Worm (Caenorhabditis elegans) whole organism, young adult: Measurements from ENCODE around the gene srh-174.

Experiments
- F22D6.2 ChIP-seq: sonication (generic microtip); optimal IDR thresholded peaks from 2 replicates; lab custom pipeline; 2016; ENCODE audit warnings: mild to moderate bottlenecking, missing genetic modification characterization, missing compliant biosample characterization
- K11D2.4 ChIP-seq: fragments of 200-800 bp; sonication (Bioruptor generic); IDR thresholded peaks from 2 replicates; pipeline ENCODE4 v1.3.6; 2022; ENCODE audit warnings: missing genetic modification reagents, missing genetic modification characterization, missing compliant biosample characterization
- K12H6.12 ChIP-seq: fragments of 200-800 bp; sonication (Bioruptor generic); optimal IDR thresholded peaks from 2 replicates; lab custom pipeline; 2018; ENCODE audit warnings: mild to moderate bottlenecking, missing genetic modification characterization, missing compliant biosample characterization
- T07F8.4 ChIP-seq: sonication (generic microtip); optimal IDR thresholded peaks from 2 replicates; lab custom pipeline; 2016; ENCODE audit warnings: mild to moderate bottlenecking, missing genetic modification characterization, moderate library complexity, missing compliant biosample characterization
- T26A5.8 ChIP-seq: sonication (generic microtip); optimal IDR thresholded peaks from 2 replicates; lab custom pipeline; 2016; ENCODE audit warnings: missing genetic modification characterization, missing compliant biosample characterization
- Y53G8AR.9 ChIP-seq: fragments of 200-800 bp; sonication (Bioruptor generic); conservative IDR thresholded peaks from 2 replicates; pipeline ENCODE4 v1.3.6; 2022; ENCODE audit warnings: missing genetic modification reagents, missing genetic modification characterization, missing compliant biosample characterization
- Y79H2A.3 ChIP-seq: fragments of 200-800 bp; sonication (Bioruptor generic); conservative IDR thresholded peaks from 2 replicates; pipeline ENCODE4 v1.3.6; 2022; ENCODE audit warnings: missing genetic modification reagents, missing genetic modification characterization, missing compliant biosample characterization
- Y95B8A.8 ChIP-seq: fragments of 200-800 bp; sonication (Bioruptor generic); IDR thresholded peaks from 2 replicates; pipeline ENCODE4 v1.3.6; 2022; ENCODE audit warnings: missing genetic modification reagents, missing genetic modification characterization, missing compliant biosample characterization
- aptf-3 ChIP-seq: fragments of 200-800 bp; sonication (Bioruptor generic); IDR thresholded peaks from 2 replicates; pipeline ENCODE4 v1.3.6; 2022; ENCODE audit warnings: missing genetic modification characterization, missing compliant biosample characterization
- atf-7 ChIP-seq: sonication (generic microtip); optimal IDR thresholded peaks from 2 replicates; lab custom pipeline; 2017; ENCODE audit warnings: mild to moderate bottlenecking, missing genetic modification characterization, missing compliant biosample characterization
- athp-1 ChIP-seq: sonication (generic microtip); optimal IDR thresholded peaks from 2 replicates; lab custom pipeline; 2017; ENCODE audit warnings: mild to moderate bottlenecking, missing genetic modification characterization, missing compliant biosample characterization
- attf-3 ChIP-seq: fragments of 200-800 bp; sonication (Bioruptor generic); conservative IDR thresholded peaks from 2 replicates; pipeline ENCODE4 v1.3.6; 2022; ENCODE audit warnings: missing genetic modification reagents, missing genetic modification characterization, missing compliant biosample characterization
- bed-2 ChIP-seq: fragments of 200-800 bp; sonication (Bioruptor generic); IDR thresholded peaks from 2 replicates; pipeline ENCODE4 v1.3.6; 2022; ENCODE audit warnings: missing genetic modification reagents, missing genetic modification characterization, missing compliant biosample characterization
- cebp-2 ChIP-seq: fragments of 200-800 bp; sonication (Bioruptor generic); IDR thresholded peaks from 2 replicates; pipeline ENCODE4 v1.3.6; 2022; ENCODE audit warnings: missing genetic modification characterization, missing compliant biosample characterization
- ceh-100 ChIP-seq: fragments of 200-800 bp; sonication (Bioruptor generic); IDR thresholded peaks from 2 replicates; pipeline ENCODE4 v1.3.6; 2022; ENCODE audit warnings: missing genetic modification reagents, missing genetic modification characterization, missing compliant biosample characterization
- ceh-58 ChIP-seq: fragments of 200-800 bp; sonication (Bioruptor generic); IDR thresholded peaks from 2 replicates; pipeline ENCODE4 v1.3.6; 2022; ENCODE audit warnings: missing genetic modification characterization, missing compliant biosample characterization
- chd-7 ChIP-seq: sonication (generic microtip); optimal IDR thresholded peaks from 2 replicates; lab custom pipeline; 2016; ENCODE audit warnings: mild to moderate bottlenecking, missing genetic modification characterization, moderate library complexity, missing compliant biosample characterization
- die-1 ChIP-seq: sonication (generic microtip); optimal IDR thresholded peaks from 2 replicates; lab custom pipeline; 2016; ENCODE audit warnings: missing genotype, mild to moderate bottlenecking, missing genetic modification characterization, missing compliant biosample characterization
- dox-1 ChIP-seq: fragments of 200-800 bp; sonication (Bioruptor generic); IDR thresholded peaks from 2 replicates; pipeline ENCODE4 v1.3.6; 2022; ENCODE audit warnings: missing genetic modification reagents, missing genetic modification characterization, missing compliant biosample characterization
- dpff-1 ChIP-seq: sonication (generic microtip); optimal IDR thresholded peaks from 2 replicates; lab custom pipeline; 2017; ENCODE audit warnings: mild to moderate bottlenecking, missing genetic modification characterization, missing compliant biosample characterization
- dpl-1 ChIP-seq: fragments of 150-350 bp; optimal IDR thresholded peaks from 2 replicates; lab custom pipeline; 2014; ENCODE audit warnings: missing biosample characterization, missing genetic modification reagents, missing genetic modification characterization
- egl-44 ChIP-seq: fragments of 200-800 bp; sonication (Bioruptor generic); IDR thresholded peaks from 2 replicates; pipeline ENCODE4 v1.3.6; 2022; ENCODE audit warnings: missing genetic modification reagents, missing genetic modification characterization, missing compliant biosample characterization
- fkh-3 ChIP-seq: sonication (generic microtip); optimal IDR thresholded peaks from 2 replicates; lab custom pipeline; 2016; ENCODE audit warnings: mild to moderate bottlenecking, missing genetic modification characterization, missing compliant biosample characterization
- gei-17 ChIP-seq: fragments of 200-800 bp; sonication (Bioruptor generic); optimal IDR thresholded peaks from 2 replicates; lab custom pipeline; 2018; ENCODE audit warnings: mild to moderate bottlenecking, missing genetic modification characterization, missing compliant biosample characterization
- hlh-26 ChIP-seq: fragments of 200-800 bp; sonication (Bioruptor generic); conservative IDR thresholded peaks from 2 replicates; pipeline ENCODE4 v1.3.6; 2022; ENCODE audit warnings: missing genetic modification reagents, missing genetic modification characterization, missing compliant biosample characterization
- hmg-20 ChIP-seq: fragments of 200-800 bp; sonication (Bioruptor generic); IDR thresholded peaks from 2 replicates; pipeline ENCODE4 v1.3.6; 2022; ENCODE audit warnings: missing genetic modification reagents, missing genetic modification characterization, missing compliant biosample characterization
- hsf-1 ChIP-seq: fragments of 200-800 bp; sonication (Bioruptor generic); IDR thresholded peaks from 2 replicates; pipeline ENCODE4 v1.3.6; 2022; ENCODE audit warnings: missing genetic modification reagents, missing genetic modification characterization, missing compliant biosample characterization
- lag-1 ChIP-seq: fragments of 200-800 bp; sonication (Bioruptor generic); IDR thresholded peaks from 2 replicates; pipeline ENCODE4 v1.3.6; 2022; ENCODE audit warnings: missing genetic modification reagents, missing genetic modification characterization, missing compliant biosample characterization
- let-526 ChIP-seq: fragments of 200-800 bp; sonication (Bioruptor generic); IDR thresholded peaks from 2 replicates; pipeline ENCODE4 v1.3.6; 2022; ENCODE audit warnings: missing genetic modification reagents, missing genetic modification characterization, missing compliant biosample characterization
- let-607 ChIP-seq, 2 experiments: fragments of 200-800 bp in 1 of 2; sonication (Bioruptor generic) in 1 of 2; sonication (generic microtip) in 1 of 2; optimal IDR thresholded peaks; 2 replicates each; lab custom pipeline; 2016 to 2018; ENCODE audit warnings: mild to moderate bottlenecking in 2 of 2, missing compliant biosample characterization in 2 of 2, missing genetic modification characterization in 2 of 2, moderate library complexity in 2 of 2, missing genotype in 1 of 2
- lsl-1 ChIP-seq: fragments of 200-800 bp; sonication (Bioruptor generic); optimal IDR thresholded peaks from 2 replicates; lab custom pipeline; 2018; ENCODE audit warnings: mild to moderate bottlenecking, missing genetic modification characterization, moderate library complexity, missing compliant biosample characterization
- madf-3 ChIP-seq: fragments of 200-800 bp; sonication (Bioruptor generic); IDR thresholded peaks from 2 replicates; pipeline ENCODE4 v1.3.6; 2022; ENCODE audit warnings: missing genetic modification reagents, missing genetic modification characterization, missing compliant biosample characterization
- madf-8 ChIP-seq: fragments of 200-800 bp; sonication (Bioruptor generic); conservative IDR thresholded peaks from 2 replicates; pipeline ENCODE4 v1.3.6; 2022; ENCODE audit warnings: missing genetic modification reagents, missing genetic modification characterization, missing compliant biosample characterization
- nfyb-1 ChIP-seq: fragments of 200-800 bp; sonication (Bioruptor generic); IDR thresholded peaks from 2 replicates; pipeline ENCODE4 v1.3.6; 2022; ENCODE audit warnings: missing genetic modification reagents, missing genetic modification characterization, missing compliant biosample characterization
- sea-2 ChIP-seq: fragments of 200-800 bp; sonication (Bioruptor generic); IDR thresholded peaks from 2 replicates; pipeline ENCODE4 v1.3.6; 2022; ENCODE audit warnings: missing genetic modification characterization, missing compliant biosample characterization
- somi-1 ChIP-seq: fragments of 200-800 bp; sonication (Bioruptor generic); optimal IDR thresholded peaks from 2 replicates; lab custom pipeline; 2018; ENCODE audit warnings: mild to moderate bottlenecking, missing genetic modification characterization, missing compliant biosample characterization
- sptf-2 ChIP-seq: fragments of 200-800 bp; sonication (Bioruptor generic); optimal IDR thresholded peaks from 2 replicates; lab custom pipeline; 2018; ENCODE audit warnings: mild to moderate bottlenecking, missing genetic modification characterization, missing compliant biosample characterization
- tlf-1 ChIP-seq: fragments of 200-800 bp; sonication (Bioruptor generic); optimal IDR thresholded peaks from 2 replicates; lab custom pipeline; 2018; ENCODE audit warnings: mild to moderate bottlenecking, missing genetic modification characterization, missing compliant biosample characterization
- ztf-3 ChIP-seq: fragments of 200-800 bp; sonication (Bioruptor generic); optimal IDR thresholded peaks from 2 replicates; lab custom pipeline; 2018; ENCODE audit warnings: mild to moderate bottlenecking, missing genetic modification characterization, missing compliant biosample characterization
- ztf-6 ChIP-seq: fragments of 200-800 bp; sonication (Bioruptor generic); IDR thresholded peaks from 2 replicates; pipeline ENCODE4 v1.3.6; 2022; ENCODE audit warnings: missing genetic modification reagents, missing genetic modification characterization, missing compliant biosample characterization

srh-174 gene

ce11 chrV:17190399-17190798, 11.8 kb downstream of the srh-174 start, which contains the start of gene str-199:
TSS of gene str-199 (minus strand) at chrV:17190499.
- no peak for TF ChIP-seq gei-17 (GFP tag; lab: Kevin White, UChicago)
- no peak for TF ChIP-seq egl-44 (GFP tag; lab: Robert Waterston, UW)
- no peak for TF ChIP-seq K12H6.12 (tag; lab: Kevin White, UChicago)
- TF ChIP-seq ceh-100 (GFP tag; lab: Robert Waterston, UW): no peak
- TF ChIP-seq K11D2.4: no peak
- no peak for TF ChIP-seq die-1 (tag; lab: Kevin White, UChicago)
- TF ChIP-seq fkh-3 (tag; lab: Kevin White, UChicago): no peak
- TF ChIP-seq aptf-3 (GFP tag; lab: Robert Waterston, UW): no peak
- TF ChIP-seq atf-7: no peak
- no peak for TF ChIP-seq hsf-1
- TF ChIP-seq Y95B8A.8 (GFP tag; lab: Robert Waterston, UW): no peak
- TF ChIP-seq T26A5.8 (tag; lab: Kevin White, UChicago): no peak
- TF ChIP-seq sea-2 (GFP tag; lab: Robert Waterston, UW): no peak
- TF ChIP-seq ztf-3: no peak
- no peak for TF ChIP-seq cebp-2 (GFP tag; lab: Robert Waterston, UW)
- no peak for TF ChIP-seq ztf-6 (GFP tag; lab: Robert Waterston, UW)
- TF ChIP-seq somi-1 (GFP tag; lab: Kevin White, UChicago): no peak
- no peak for TF ChIP-seq sptf-2 (GFP tag; lab: Kevin White, UChicago)
- no peak for TF ChIP-seq dpl-1 (GFP tag; lab: Kevin White, UChicago)
- no peak for TF ChIP-seq hlh-26 (GFP tag; lab: Robert Waterston, UW)
- TF ChIP-seq, all 124 proteins: peak for 0

ce11 chrV:17192238-17192637, 13.7 kb downstream of the srh-174 start, which contains the start of gene srz-47:
TSS of gene srz-47 (minus strand) at chrV:17192338.
- no peak for TF ChIP-seq chd-7 (tag; lab: Kevin White, UChicago)
- TF ChIP-seq madf-3 (GFP tag; lab: Robert Waterston, UW): no peak
- TF ChIP-seq attf-3 (GFP tag; lab: Robert Waterston, UW): no peak
- no peak for TF ChIP-seq lag-1 (GFP tag; lab: Robert Waterston, UW)
- TF ChIP-seq lsl-1 (GFP tag; lab: Kevin White, UChicago): no peak
- no peak for TF ChIP-seq dox-1
- TF ChIP-seq T07F8.4 (tag; lab: Kevin White, UChicago): no peak
- no peak for TF ChIP-seq Y53G8AR.9 (GFP tag; lab: Robert Waterston, UW)
- no peak for TF ChIP-seq nfyb-1 (GFP tag; lab: Robert Waterston, UW)
- no peak for TF ChIP-seq T26A5.8 (tag; lab: Kevin White, UChicago)
- no peak for TF ChIP-seq let-526 (GFP tag; lab: Robert Waterston, UW)
- no peak for TF ChIP-seq madf-8 (GFP tag; lab: Robert Waterston, UW)
- no peak for TF ChIP-seq dpff-1 (tag; lab: Kevin White, UChicago)
- no peak for TF ChIP-seq ceh-58 (GFP tag; lab: Robert Waterston, UW)
- TF ChIP-seq athp-1 (tag; lab: Kevin White, UChicago): no peak
- TF ChIP-seq bed-2: no peak
- TF ChIP-seq F22D6.2 (tag; lab: Kevin White, UChicago): no peak
- TF ChIP-seq Y79H2A.3 (GFP tag; lab: Robert Waterston, UW): no peak
- TF ChIP-seq tlf-1 (GFP tag; lab: Kevin White, UChicago): no peak

- TF ChIP-seq let-607 (tag; optimal IDR thresholded peaks at IDR 0.05; lab: Kevin White, UChicago) (no peak), hmg-20 (GFP tag; lab: Robert Waterston, UW) (no peak)
These were observed 20.4 kb downstream of the srh-174 start, which contains the start of gene srz-96 for ce11 chrV:17198926-17199325. TSS of gene srz-96 (plus strand) at chrV:17199226.
